Worm (Caenorhabditis elegans): ENCODE data around the gene F54E7.9.

The F54E7.9 gene

DNA sequence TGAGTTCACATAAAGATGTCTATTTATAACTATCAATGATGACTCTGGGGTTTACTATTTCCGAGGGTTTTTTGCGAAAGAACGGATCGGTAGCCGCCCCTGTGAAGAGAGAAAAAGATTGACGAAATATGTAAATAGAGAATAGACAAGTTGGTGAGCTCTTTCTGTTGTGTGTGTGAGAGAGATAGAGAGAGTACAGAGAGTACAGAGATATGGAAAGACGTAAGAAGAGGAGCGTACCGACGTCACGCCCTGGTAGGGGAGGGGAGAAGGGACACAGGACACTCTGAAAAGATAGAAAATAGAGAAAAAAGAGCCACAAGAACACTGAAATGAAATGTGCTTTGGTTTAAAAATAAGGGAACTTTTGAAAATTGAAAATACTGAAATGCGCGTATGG, 10.6 kb upstream of the F54E7.9 start:
- no peak for TF ChIP-seq ztf-29 (GFP tag; IDR thresholded peaks at IDR 0.05)
- no peak for TF ChIP-seq ztf-23 (GFP tag; IDR thresholded peaks at IDR 0.05)
- TF ChIP-seq flt-1 (GFP tag; IDR thresholded peaks at IDR 0.05), result no peak

DNA sequence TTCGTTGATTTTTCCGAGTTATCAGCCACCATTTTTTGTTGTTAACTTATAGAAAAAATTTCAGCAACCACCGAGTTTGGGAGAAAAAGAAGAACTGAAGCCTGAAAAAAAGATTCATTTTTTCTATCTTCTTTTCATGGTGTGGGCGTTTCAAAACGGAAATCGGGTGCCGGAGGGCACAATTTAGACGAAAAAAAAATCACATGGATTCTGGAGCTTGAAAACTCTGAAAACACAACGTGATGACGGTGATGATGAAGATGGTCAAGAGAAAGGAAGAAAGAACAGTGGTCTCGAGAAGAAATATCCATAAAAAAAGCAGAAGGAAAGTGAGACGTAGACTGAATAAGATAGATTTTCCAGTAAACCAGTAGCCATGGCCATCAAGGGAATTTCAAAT, 6.3 kb upstream of the F54E7.9 start, which contains the start of gene rcan-1:
rcan-1 (minus strand) TSS at position 101 of the 400 bp plus-strand sequence.
- TF ChIP-seq klf-2 (GFP tag; conservative IDR thresholded peaks at IDR 0.05) (no peak), ztf-23 (GFP tag; IDR thresholded peaks at IDR 0.05) (no peak), med-1 (GFP tag; optimal IDR thresholded peaks at IDR 0.05; ENCODE audit: insufficient read depth) (no peak), ztf-29 (GFP tag; IDR thresholded peaks at IDR 0.05) (no peak), ref-1 (GFP tag; conservative IDR thresholded peaks at IDR 0.05) (no peak), T22C8.4 (GFP tag; IDR thresholded peaks at IDR 0.05) (no peak), tab-1 (GFP tag; IDR thresholded peaks at IDR 0.05) (no peak), flt-1 (GFP tag; IDR thresholded peaks at IDR 0.05) (no peak)

DNA sequence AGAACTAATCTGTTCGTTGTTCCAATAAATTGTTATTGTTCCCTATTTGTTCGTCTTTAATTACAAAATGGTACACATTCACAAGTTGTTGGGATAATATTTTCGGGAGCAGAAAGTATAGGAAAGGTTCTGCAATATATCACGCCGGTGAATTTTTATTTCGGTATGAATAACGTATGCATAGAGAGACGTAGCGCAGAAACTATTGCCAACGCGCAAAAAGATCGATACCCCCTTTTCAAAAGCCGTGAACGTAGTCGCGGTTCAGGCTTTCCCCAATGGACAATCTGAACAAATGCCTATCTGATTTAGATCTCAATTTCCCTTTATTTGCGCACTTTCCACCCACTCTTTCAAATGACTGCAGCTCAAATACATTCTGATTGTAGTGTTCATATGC, 2.5 kb upstream of the F54E7.9 start, which contains the start of gene pst-2:
pst-2 (plus strand) TSS at position 293 of the 400 bp plus-strand sequence.
- no peak for TF ChIP-seq T22C8.4 (GFP tag; IDR thresholded peaks at IDR 0.05)
- no peak for TF ChIP-seq cog-1 (tag; optimal IDR thresholded peaks at IDR 0.05)
- no peak for TF ChIP-seq ztf-23 (GFP tag; IDR thresholded peaks at IDR 0.05)
- no peak for TF ChIP-seq tab-1 (GFP tag; IDR thresholded peaks at IDR 0.05)
- no peak for TF ChIP-seq med-1 (GFP tag; optimal IDR thresholded peaks at IDR 0.05; ENCODE audit: insufficient read depth)
- TF ChIP-seq flt-1 (GFP tag; IDR thresholded peaks at IDR 0.05), result no peak
- no peak for TF ChIP-seq ref-1 (GFP tag; conservative IDR thresholded peaks at IDR 0.05)

DNA sequence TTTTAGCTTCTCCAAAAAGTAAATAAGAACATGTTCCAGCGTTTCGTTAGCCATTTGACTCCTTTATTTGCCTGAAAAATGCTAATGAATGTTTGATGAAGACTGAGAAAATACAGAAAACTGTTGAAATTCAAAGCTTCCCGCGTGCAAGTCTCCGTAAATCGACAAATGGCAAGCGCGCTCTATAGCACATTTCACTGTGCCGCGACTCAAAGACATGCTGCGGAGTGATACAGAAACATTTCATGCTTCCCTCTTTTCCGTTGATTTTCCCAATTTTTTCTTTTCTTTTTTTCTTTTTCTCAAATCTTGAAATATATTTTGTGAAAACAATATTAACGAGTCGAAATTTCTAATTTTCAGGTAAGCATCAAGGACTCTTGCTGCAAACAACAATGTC, 1.2 kb upstream of the F54E7.9 start, which contains the start of the genes ska-3 and rps-12:
ska-3 (minus strand) TSS at position 71 of the 400 bp plus-strand sequence.
rps-12 (plus strand) TSS at position 364 of the 400 bp plus-strand sequence.
- peak; percentile 57; the same call in 1 of the 2 replicates for TF ChIP-seq T22C8.4 (GFP tag; IDR thresholded peaks at IDR 0.05)
- TF ChIP-seq ztf-23 (GFP tag; IDR thresholded peaks at IDR 0.05), result peak; percentile 92
- no peak for TF ChIP-seq ref-1 (GFP tag; conservative IDR thresholded peaks at IDR 0.05)
- peak; percentile 71; the same call in 1 of the 2 replicates for TF ChIP-seq tab-1 (GFP tag; IDR thresholded peaks at IDR 0.05)
- peak; percentile 87 for TF ChIP-seq flt-1 (GFP tag; IDR thresholded peaks at IDR 0.05)
- TF ChIP-seq cog-1 (tag; optimal IDR thresholded peaks at IDR 0.05), result peak; percentile 97
- no peak for TF ChIP-seq ztf-29 (GFP tag; IDR thresholded peaks at IDR 0.05)
- peak; percentile 45 for TF ChIP-seq med-1 (GFP tag; optimal IDR thresholded peaks at IDR 0.05; ENCODE audit: insufficient read depth)
- 0 out of 2 replicates have a peak, but pooled peaks have one; percentile 42 for TF ChIP-seq klf-2 (GFP tag; conservative IDR thresholded peaks at IDR 0.05)

DNA sequence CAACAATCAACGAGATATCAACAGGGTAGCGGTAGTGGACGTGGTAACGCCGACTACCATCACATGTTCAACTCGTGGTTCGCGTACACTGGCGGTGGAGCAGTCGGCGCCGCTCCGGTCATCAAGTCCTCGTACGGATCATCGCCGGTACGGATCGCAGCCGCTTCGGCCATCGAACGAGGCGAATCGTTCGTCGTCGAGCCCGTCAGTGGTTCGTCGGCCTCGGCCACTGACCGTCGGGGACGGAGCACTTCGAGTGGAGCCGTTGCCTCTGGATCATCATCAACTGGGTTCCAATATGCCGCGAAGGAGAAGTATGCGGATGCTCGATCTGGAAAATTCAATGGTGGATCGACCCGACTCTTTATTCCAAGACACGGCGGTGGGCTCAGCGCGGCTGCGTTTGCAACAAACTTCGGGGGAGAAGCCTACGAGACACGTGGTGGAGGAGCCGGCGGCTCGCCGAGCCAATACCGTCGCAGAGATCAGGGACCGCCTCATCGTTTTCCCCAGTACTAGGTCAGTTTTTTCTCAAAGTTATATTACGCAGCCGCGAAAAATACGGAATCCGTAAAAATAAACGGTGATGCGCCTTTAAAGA, 2.2 kb downstream of the F54E7.9 start:
- no peak for TF ChIP-seq ref-1 (GFP tag; conservative IDR thresholded peaks at IDR 0.05)
- no peak for TF ChIP-seq med-1 (GFP tag; optimal IDR thresholded peaks at IDR 0.05; ENCODE audit: insufficient read depth)
- TF ChIP-seq ztf-29 (GFP tag; IDR thresholded peaks at IDR 0.05), result no peak
- no peak for TF ChIP-seq ztf-23 (GFP tag; IDR thresholded peaks at IDR 0.05)

DNA sequence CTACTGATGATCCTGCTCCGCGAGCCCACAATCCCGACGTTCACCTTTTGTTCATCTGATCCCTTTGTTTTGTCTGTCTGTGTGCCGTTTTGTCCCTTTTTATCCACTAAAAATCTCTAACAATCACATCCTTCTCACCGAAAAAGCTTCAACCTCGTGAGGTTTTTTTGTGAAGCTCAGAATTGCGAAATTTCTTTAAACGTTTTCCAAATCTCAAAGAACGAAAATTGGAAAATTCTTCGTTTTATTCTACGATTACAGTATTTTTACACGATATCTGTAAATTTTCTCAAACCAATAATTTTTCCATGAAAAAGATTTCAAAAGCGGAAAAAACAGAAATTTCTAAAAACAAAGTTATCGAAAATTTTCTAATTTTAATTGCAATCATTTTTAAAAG, 3.5 kb downstream of the F54E7.9 start:
- TF ChIP-seq T22C8.4 (GFP tag; IDR thresholded peaks at IDR 0.05) (no peak), tab-1 (GFP tag; IDR thresholded peaks at IDR 0.05) (no peak), med-1 (GFP tag; optimal IDR thresholded peaks at IDR 0.05; ENCODE audit: insufficient read depth) (no peak), flt-1 (GFP tag; IDR thresholded peaks at IDR 0.05) (no peak), ref-1 (GFP tag; conservative IDR thresholded peaks at IDR 0.05) (no peak), klf-2 (GFP tag; conservative IDR thresholded peaks at IDR 0.05) (no peak), ztf-29 (GFP tag; IDR thresholded peaks at IDR 0.05) (no peak), ztf-23 (GFP tag; IDR thresholded peaks at IDR 0.05) (no peak), cog-1 (tag; optimal IDR thresholded peaks at IDR 0.05) (no peak)

DNA sequence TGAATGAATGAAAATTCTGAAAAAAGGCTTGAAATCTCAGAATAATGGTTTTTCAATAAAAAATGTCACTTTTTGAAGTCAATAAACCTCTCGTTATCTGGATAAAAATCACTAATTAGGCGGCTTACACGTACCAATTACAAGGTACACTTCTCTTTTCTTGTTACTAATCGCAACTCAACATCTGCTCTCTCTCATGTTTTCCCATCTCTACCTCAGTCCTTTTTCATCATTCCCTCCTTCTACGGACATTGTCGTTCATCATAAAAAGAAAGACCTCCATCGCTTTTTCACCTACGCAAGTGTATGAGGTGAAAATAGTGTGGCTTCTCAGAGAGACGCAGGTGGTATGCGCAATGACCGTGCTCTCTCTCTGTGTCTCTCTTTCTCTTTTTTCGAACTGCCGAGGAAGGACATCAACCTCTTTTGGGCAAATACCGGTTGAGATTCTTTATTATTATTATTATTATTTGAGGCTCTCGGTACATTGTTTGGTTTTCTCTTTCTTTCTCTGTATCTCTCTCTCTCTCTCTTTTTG, 9.7 kb downstream of the F54E7.9 start:
- TF ChIP-seq tab-1 (GFP tag; IDR thresholded peaks at IDR 0.05) (no peak), cog-1 (tag; optimal IDR thresholded peaks at IDR 0.05) (peak; percentile 68), flt-1 (GFP tag; IDR thresholded peaks at IDR 0.05) (no peak), med-1 (GFP tag; optimal IDR thresholded peaks at IDR 0.05; ENCODE audit: insufficient read depth) (no peak), ref-1 (GFP tag; conservative IDR thresholded peaks at IDR 0.05) (no peak), ztf-29 (GFP tag; IDR thresholded peaks at IDR 0.05) (no peak; the same call in 1 of the 2 replicates), T22C8.4 (GFP tag; IDR thresholded peaks at IDR 0.05) (no peak)

DNA sequence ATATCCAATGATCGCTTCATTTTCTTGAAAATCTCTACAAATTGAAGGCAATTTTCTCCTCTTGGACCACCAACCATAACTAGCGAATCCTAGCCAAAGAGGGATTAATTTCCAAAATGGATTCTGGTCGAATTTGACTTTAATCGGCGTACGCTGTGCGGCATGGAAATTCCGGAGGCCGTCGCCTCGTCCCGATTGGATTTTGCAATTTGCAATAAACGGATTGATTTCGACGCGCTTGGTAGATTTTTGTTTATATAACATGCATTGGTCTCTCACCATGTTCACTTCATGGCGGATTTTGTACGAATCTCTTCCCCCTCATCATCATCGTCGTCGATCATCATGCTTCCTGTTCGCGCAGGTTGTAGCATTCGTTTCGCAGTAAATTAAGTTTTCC, 12.0 kb downstream of the F54E7.9 start:
- no peak for TF ChIP-seq tab-1 (GFP tag; IDR thresholded peaks at IDR 0.05)
- TF ChIP-seq klf-2 (GFP tag; conservative IDR thresholded peaks at IDR 0.05), result no peak
- TF ChIP-seq med-1 (GFP tag; optimal IDR thresholded peaks at IDR 0.05; ENCODE audit: insufficient read depth), result no peak
- no peak for TF ChIP-seq ref-1 (GFP tag; conservative IDR thresholded peaks at IDR 0.05)
- no peak for TF ChIP-seq ztf-29 (GFP tag; IDR thresholded peaks at IDR 0.05)
- TF ChIP-seq ztf-23 (GFP tag; IDR thresholded peaks at IDR 0.05), result no peak
- TF ChIP-seq flt-1 (GFP tag; IDR thresholded peaks at IDR 0.05), result no peak
- no peak for TF ChIP-seq T22C8.4 (GFP tag; IDR thresholded peaks at IDR 0.05)
- TF ChIP-seq cog-1 (tag; optimal IDR thresholded peaks at IDR 0.05), result no peak

DNA sequence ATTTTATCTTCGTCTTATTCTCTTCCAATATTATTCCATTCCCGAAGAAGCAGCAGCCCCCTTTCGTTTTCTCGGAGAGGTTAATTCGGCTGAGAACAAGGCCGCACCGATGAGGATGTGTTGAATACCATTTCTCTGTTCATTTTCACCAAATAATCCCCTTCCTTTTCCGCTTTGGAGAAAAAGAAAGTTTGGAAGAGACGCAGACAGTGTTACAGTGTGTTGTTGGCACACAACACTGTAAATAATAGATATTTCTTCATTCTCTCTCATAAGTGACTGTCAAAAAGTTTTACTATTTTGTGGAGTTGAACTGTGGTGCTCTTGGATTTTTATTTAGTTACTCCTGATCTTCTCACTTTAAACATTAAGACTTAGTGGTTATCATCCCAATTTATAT, 12.4 kb downstream of the F54E7.9 start:
- no peak for TF ChIP-seq ref-1 (GFP tag; conservative IDR thresholded peaks at IDR 0.05)
- no peak for TF ChIP-seq med-1 (GFP tag; optimal IDR thresholded peaks at IDR 0.05; ENCODE audit: insufficient read depth)
- TF ChIP-seq klf-2 (GFP tag; conservative IDR thresholded peaks at IDR 0.05), result no peak
- TF ChIP-seq ztf-23 (GFP tag; IDR thresholded peaks at IDR 0.05), result no peak
- no peak for TF ChIP-seq T22C8.4 (GFP tag; IDR thresholded peaks at IDR 0.05)
- TF ChIP-seq ztf-29 (GFP tag; IDR thresholded peaks at IDR 0.05), result no peak
- no peak for TF ChIP-seq cog-1 (tag; optimal IDR thresholded peaks at IDR 0.05)
- no peak for TF ChIP-seq tab-1 (GFP tag; IDR thresholded peaks at IDR 0.05)
- no peak for TF ChIP-seq flt-1 (GFP tag; IDR thresholded peaks at IDR 0.05)

DNA sequence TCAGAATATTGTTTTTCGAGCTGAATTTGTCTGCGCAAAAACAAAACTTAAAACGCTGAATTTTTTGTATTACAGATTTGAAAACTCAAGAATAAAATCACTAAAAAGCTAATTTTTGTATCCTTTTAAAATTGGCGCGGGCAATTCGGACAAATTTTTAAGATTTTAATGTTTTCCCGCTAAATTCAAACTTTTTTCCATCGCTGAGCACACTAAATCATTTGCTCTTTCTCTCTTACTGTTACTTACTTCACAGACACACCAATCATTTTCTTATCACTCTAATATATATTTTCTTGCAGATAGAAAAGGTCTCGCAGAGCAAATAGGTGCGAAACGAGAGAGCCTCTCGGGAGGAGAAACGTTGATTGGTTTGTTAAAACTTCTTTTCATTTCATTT, 13.8 kb downstream of the F54E7.9 start, which contains the start of gene par-3:
par-3 (plus strand) TSS at position 301 of the 400 bp plus-strand sequence.
- TF ChIP-seq ztf-23 (GFP tag; IDR thresholded peaks at IDR 0.05) (no peak), cog-1 (tag; optimal IDR thresholded peaks at IDR 0.05) (no peak), ref-1 (GFP tag; conservative IDR thresholded peaks at IDR 0.05) (no peak), T22C8.4 (GFP tag; IDR thresholded peaks at IDR 0.05) (no peak), tab-1 (GFP tag; IDR thresholded peaks at IDR 0.05) (no peak), ztf-29 (GFP tag; IDR thresholded peaks at IDR 0.05) (no peak)

Measured in whole organism, midembryonic.